Fruit fly (Drosophila melanogaster) whole organism, embryonic: ENCODE measurements around the gene CG4880.

Experiments used
- Abd-B ChIP-seq: fragments of 200-800 bp; sonication (Bioruptor generic); optimal IDR thresholded peaks from 2 replicates; lab custom pipeline; 2018; ENCODE audit warnings: missing biosample characterization, mild to moderate bottlenecking, missing genetic modification characterization, moderate library complexity
- Atf6 ChIP-seq: fragments of 200-800 bp; sonication (Bioruptor generic); IDR thresholded peaks from 2 replicates; pipeline ENCODE4 v1.3.6; 2022; ENCODE audit warnings: missing biosample characterization, missing genetic modification characterization
- CG11504 ChIP-seq: fragments of 200-800 bp; sonication (Bioruptor generic); optimal IDR thresholded peaks from 3 replicates; lab custom pipeline; 2019; ENCODE audit warnings: missing biosample characterization, mild to moderate bottlenecking, missing genetic modification characterization, moderate library complexity
- CG13894 ChIP-seq: fragments of 200-800 bp; sonication (Bioruptor generic); optimal IDR thresholded peaks from 3 replicates; lab custom pipeline; 2018; ENCODE audit warnings: missing biosample characterization, mild to moderate bottlenecking, missing genetic modification characterization, moderate library complexity
- CG14710 ChIP-seq: fragments of 200-800 bp; sonication (Bioruptor generic); optimal IDR thresholded peaks from 3 replicates; lab custom pipeline; 2019; ENCODE audit warnings: missing biosample characterization, mild to moderate bottlenecking, missing genetic modification characterization, moderate library complexity
- CG17385 ChIP-seq: fragments of 200-800 bp; sonication (Bioruptor generic); optimal IDR thresholded peaks from 3 replicates; lab custom pipeline; 2018; ENCODE audit warnings: missing biosample characterization, mild to moderate bottlenecking, missing genetic modification characterization
- CG31388 ChIP-seq: fragments of 200-800 bp; sonication (Bioruptor generic); optimal IDR thresholded peaks from 2 replicates; lab custom pipeline; 2016; ENCODE audit warnings: missing biosample characterization, missing genetic modification characterization
- CG3281 ChIP-seq: fragments of 200-800 bp; sonication (Bioruptor generic); optimal IDR thresholded peaks from 3 replicates; lab custom pipeline; 2017; ENCODE audit warnings: missing biosample characterization, mild to moderate bottlenecking, missing genetic modification characterization
- CG33557 ChIP-seq: fragments of 200-800 bp; sonication (Bioruptor generic); optimal IDR thresholded peaks from 2 replicates; lab custom pipeline; 2019; ENCODE audit warnings: missing biosample characterization, mild to moderate bottlenecking, missing genetic modification characterization, moderate library complexity
- CG7963 ChIP-seq: fragments of 200-800 bp; sonication (Bioruptor generic); IDR thresholded peaks from 3 replicates; pipeline ENCODE4 v1.3.6; 2022; ENCODE audit warnings: missing biosample characterization, missing genetic modification characterization; ENCODE audit not compliant: partially characterized antibody
- CG8089 ChIP-seq: fragments of 200-800 bp; sonication (Bioruptor generic); optimal IDR thresholded peaks from 3 replicates; lab custom pipeline; 2016; ENCODE audit warnings: missing biosample characterization, missing genetic modification characterization
- CG8388 ChIP-seq: fragments of 200-800 bp; sonication (Bioruptor generic); optimal IDR thresholded peaks from 2 replicates; lab custom pipeline; 2019; ENCODE audit warnings: missing biosample characterization, mild to moderate bottlenecking, missing genetic modification characterization, moderate library complexity
- CG8765 ChIP-seq: fragments of 200-800 bp; sonication (Bioruptor generic); IDR thresholded peaks from 2 replicates; pipeline ENCODE4 v1.3.6; 2022; ENCODE audit warnings: missing biosample characterization, missing genetic modification characterization
- Chrac-16 ChIP-seq: fragments of 200-800 bp; sonication (Bioruptor generic); optimal IDR thresholded peaks from 3 replicates; lab custom pipeline; 2016; ENCODE audit warnings: missing biosample characterization, missing genetic modification characterization
- D ChIP-seq, 2 experiments: fragments of 200-800 bp in 1 of 2; fragments of >200 bp in 1 of 2; sonication (Bioruptor generic) in 1 of 2; optimal IDR thresholded peaks; 2 replicates in 1 of 2; 3 replicates in 1 of 2; lab custom pipeline; 2017; ENCODE audit warnings: mild to moderate bottlenecking in 1 of 2, missing biosample characterization in 1 of 2, missing genetic modification characterization in 1 of 2, missing genetic modification reagents in 1 of 2
- Dip2 ChIP-seq: fragments of 200-800 bp; sonication (Bioruptor generic); IDR thresholded peaks from 2 replicates; pipeline ENCODE4 v1.3.6; 2022; ENCODE audit warnings: missing biosample characterization, missing genetic modification characterization
- Fer1 ChIP-seq: fragments of 200-800 bp; sonication (Bioruptor generic); optimal IDR thresholded peaks from 2 replicates; lab custom pipeline; 2017; ENCODE audit warnings: missing biosample characterization, mild to moderate bottlenecking, missing genetic modification characterization
- GATAe ChIP-seq: fragments of 200-800 bp; sonication (Bioruptor generic); conservative IDR thresholded peaks from 2 replicates; pipeline ENCODE4 v1.3.6; 2022; ENCODE audit warnings: missing biosample characterization, missing genetic modification characterization
- Gsc ChIP-seq: fragments of 200-800 bp; sonication (Bioruptor generic); IDR thresholded peaks from 2 replicates; pipeline ENCODE4 v1.3.6; 2022; ENCODE audit warnings: missing biosample characterization, missing genetic modification characterization
- HLH3B ChIP-seq: fragments of 200-800 bp; sonication (Bioruptor generic); IDR thresholded peaks from 2 replicates; pipeline ENCODE4 v1.3.6; 2022; ENCODE audit warnings: missing biosample characterization, missing genetic modification characterization
- HLHmδ ChIP-seq: fragments of 200-800 bp; sonication (Bioruptor generic); optimal IDR thresholded peaks from 2 replicates; lab custom pipeline; 2018; ENCODE audit warnings: missing biosample characterization, mild to moderate bottlenecking, missing genetic modification characterization, moderate library complexity
- Hr39 ChIP-seq: fragments of >200 bp; optimal IDR thresholded peaks from 2 replicates; lab custom pipeline; 2017
- Lhr ChIP-seq: fragments of 200-800 bp; sonication (Bioruptor generic); optimal IDR thresholded peaks from 3 replicates; lab custom pipeline; 2017; ENCODE audit warnings: mild to moderate bottlenecking, missing biosample characterization, missing genetic modification reagents, missing genetic modification characterization
- MBD-R2 ChIP-seq: fragments of 200-800 bp; sonication (Bioruptor generic); IDR thresholded peaks from 2 replicates; pipeline ENCODE4 v1.3.6; 2022; ENCODE audit warnings: missing biosample characterization, missing genetic modification characterization
- Mrtf ChIP-seq: fragments of 200-800 bp; sonication (Bioruptor generic); IDR thresholded peaks from 3 replicates; pipeline ENCODE4 v1.3.6; 2022; ENCODE audit warnings: missing biosample characterization, missing genetic modification characterization
- Six4 ChIP-seq: fragments of 200-800 bp; sonication (Bioruptor generic); optimal IDR thresholded peaks from 2 replicates; lab custom pipeline; 2016; ENCODE audit warnings: missing biosample characterization, missing genetic modification characterization
- Ssrp ChIP-seq: fragments of 200-800 bp; sonication (Bioruptor generic); optimal IDR thresholded peaks from 2 replicates; lab custom pipeline; 2018; ENCODE audit warnings: missing biosample characterization, mild to moderate bottlenecking, missing genetic modification characterization, moderate library complexity
- aop ChIP-seq: fragments of 200-800 bp; sonication (Bioruptor generic); IDR thresholded peaks from 2 replicates; pipeline ENCODE4 v1.3.6; 2022; ENCODE audit warnings: missing biosample characterization, missing genetic modification characterization
- ase ChIP-seq: fragments of 200-800 bp; sonication (Bioruptor generic); IDR thresholded peaks from 3 replicates; pipeline ENCODE4 v1.3.6; 2022; ENCODE audit warnings: missing biosample characterization, missing genetic modification characterization
- bbx ChIP-seq: fragments of 200-800 bp; sonication (Bioruptor generic); IDR thresholded peaks from 2 replicates; pipeline ENCODE4 v1.3.6; 2022; ENCODE audit warnings: missing biosample characterization, missing genetic modification characterization; ENCODE audit not compliant: partially characterized antibody
- cas ChIP-seq: fragments of 200-800 bp; sonication (Bioruptor generic); IDR thresholded peaks from 2 replicates; pipeline ENCODE4 v1.3.6; 2022; ENCODE audit warnings: missing biosample characterization, missing genetic modification characterization
- caup ChIP-seq: fragments of 200-800 bp; sonication (Bioruptor generic); optimal IDR thresholded peaks from 3 replicates; lab custom pipeline; 2017; ENCODE audit warnings: missing biosample characterization, mild to moderate bottlenecking, missing genetic modification characterization, moderate library complexity; ENCODE audit not compliant: severe bottlenecking
- chinmo ChIP-seq: fragments of 200-800 bp; sonication (Bioruptor generic); IDR thresholded peaks from 4 replicates; pipeline ENCODE4 v1.3.6; 2022; ENCODE audit warnings: missing biosample characterization, missing genetic modification characterization; ENCODE audit not compliant: partially characterized antibody
- dmrt11E ChIP-seq: fragments of 200-800 bp; sonication (Bioruptor generic); optimal IDR thresholded peaks from 3 replicates; lab custom pipeline; 2018; ENCODE audit warnings: missing biosample characterization, mild to moderate bottlenecking, missing genetic modification characterization, moderate library complexity
- dmrt99B ChIP-seq: fragments of 200-800 bp; sonication (Bioruptor generic); optimal IDR thresholded peaks from 2 replicates; lab custom pipeline; 2018; ENCODE audit warnings: missing biosample characterization, mild to moderate bottlenecking, missing genetic modification characterization, moderate library complexity
- fd3F ChIP-seq: fragments of 200-800 bp; sonication (Bioruptor generic); optimal IDR thresholded peaks from 2 replicates; lab custom pipeline; 2018; ENCODE audit warnings: missing biosample characterization, mild to moderate bottlenecking, missing genetic modification characterization, moderate library complexity
- gt ChIP-seq: fragments of 200-800 bp; sonication (Bioruptor generic); IDR thresholded peaks from 2 replicates; pipeline ENCODE4 v1.3.6; 2022; ENCODE audit warnings: missing biosample characterization, missing genetic modification characterization
- kay ChIP-seq: fragments of 200-800 bp; sonication (Bioruptor generic); optimal IDR thresholded peaks from 2 replicates; lab custom pipeline; 2016; ENCODE audit warnings: missing biosample characterization, missing genetic modification characterization
- nmo ChIP-seq: fragments of 200-800 bp; sonication (Bioruptor generic); optimal IDR thresholded peaks from 2 replicates; lab custom pipeline; 2018; ENCODE audit warnings: missing biosample characterization, mild to moderate bottlenecking, missing genetic modification characterization, moderate library complexity
- pan ChIP-seq, 4 experiments: fragments of >200 bp in 3 of 4; fragments of 200-800 bp in 1 of 4; sonication (Bioruptor generic) in 1 of 4; optimal IDR thresholded peaks in 3 of 4; IDR thresholded peaks in 1 of 4; 2 replicates each; pipeline versions ENCODE4 v1.3.6 to Lab custom; 2017 to 2022; ENCODE audit warnings: missing biosample characterization in 2 of 4, missing genetic modification characterization in 2 of 4, mixed read lengths in 1 of 4
- pb ChIP-seq: fragments of 200-800 bp; sonication (Bioruptor generic); optimal IDR thresholded peaks from 3 replicates; lab custom pipeline; 2016; ENCODE audit warnings: missing biosample characterization, missing genetic modification characterization
- ro ChIP-seq: fragments of 200-800 bp; sonication (Bioruptor generic); IDR thresholded peaks from 2 replicates; pipeline ENCODE4 v1.3.6; 2022; ENCODE audit warnings: missing biosample characterization, missing genetic modification characterization
- row ChIP-seq: fragments of 200-800 bp; sonication (Bioruptor generic); IDR thresholded peaks from 3 replicates; pipeline ENCODE4 v1.3.6; 2022; ENCODE audit warnings: missing biosample characterization, missing genetic modification characterization
- sens ChIP-seq: fragments of 200-800 bp; sonication (Bioruptor generic); peaks from one replicate; lab custom pipeline; 2016; ENCODE audit warnings: missing biosample characterization, missing genetic modification characterization
- tap ChIP-seq: fragments of 200-800 bp; optimal IDR thresholded peaks from 3 replicates; lab custom pipeline; 2019; ENCODE audit warnings: missing biosample characterization, mild to moderate bottlenecking, missing genetic modification characterization, moderate library complexity
- tin ChIP-seq: fragments of 200-800 bp; sonication (Bioruptor generic); optimal IDR thresholded peaks from 3 replicates; lab custom pipeline; 2016; ENCODE audit warnings: missing biosample characterization, missing genetic modification characterization
- toy ChIP-seq: fragments of 200-800 bp; sonication (Bioruptor generic); IDR thresholded peaks from 2 replicates; pipeline ENCODE4 v1.3.6; 2022; ENCODE audit warnings: missing biosample characterization, missing genetic modification characterization
- vvl ChIP-seq: fragments of 200-800 bp; sonication (Bioruptor generic); IDR thresholded peaks from 2 replicates; pipeline ENCODE4 v1.3.6; 2022; ENCODE audit warnings: missing biosample characterization, missing genetic modification characterization
- zen ChIP-seq: fragments of 200-800 bp; sonication (Bioruptor generic); optimal IDR thresholded peaks from 3 replicates; lab custom pipeline; 2018; ENCODE audit warnings: missing biosample characterization, mild to moderate bottlenecking, missing genetic modification characterization, moderate library complexity

The CG4880 gene

dm6 chrX:16859732-16860131 lies 26.9 kb upstream of the CG4880 start:
- TF ChIP-seq dmrt99B (tag; lab: Kevin White, UChicago) = peak; percentile 20
- TF ChIP-seq CG11504 (tag; lab: Kevin White, UChicago) = peak; percentile 16
- no peak for TF ChIP-seq CG8089

dm6 chrX:16867622-16868021 lies 19.0 kb upstream of the CG4880 start:
- TF ChIP-seq Gsc (GFP tag; lab: Robert Waterston, UW) (no peak), D (optimal IDR thresholded peaks at IDR 0.05; lab: Kevin White, UChicago) (no peak), D (GFP tag; optimal IDR thresholded peaks at IDR 0.05; lab: Kevin White, UChicago) (no peak), kay (no peak), ase (GFP tag; lab: Robert Waterston, UW) (0 out of 3 replicates have a peak, but pooled peaks have one; percentile 16), HLHmδ (GFP tag; lab: Kevin White, UChicago) (no peak), dmrt11E (tag; lab: Kevin White, UChicago) (no peak), MBD-R2 (no peak), CG13894 (tag; lab: Kevin White, UChicago) (no peak), Fer1 (GFP tag; lab: Kevin White, UChicago) (no peak), CG3281 (GFP tag; lab: Kevin White, UChicago) (no peak), CG8388 (peak; percentile 7), CG33557 (GFP tag; lab: Kevin White, UChicago) (no peak), Mrtf (no peak), Ssrp (tag; lab: Kevin White, UChicago) (no peak), tap (peak; percentile 4), HLH3B (GFP tag; lab: Robert Waterston, UW) (peak; percentile 36; the same call in 1 of the 2 replicates), vvl (GFP tag; lab: Robert Waterston, UW) (peak; percentile 68), cas (GFP tag; lab: Robert Waterston, UW) (no peak), pb (GFP tag; lab: Kevin White, UChicago) (no peak), pan (optimal IDR thresholded peaks at IDR 0.05; lab: Kevin White, UChicago) (no peak), pan (GFP tag; optimal IDR thresholded peaks at IDR 0.05 in 1 of 2, IDR thresholded peaks at IDR 0.05 in 1 of 2) (peak in 1 of 2 experiments; percentile 26), bbx (GFP tag; lab: Robert Waterston, UW) (no peak), Hr39 (no peak), Chrac-16 (GFP tag; lab: Kevin White, UChicago) (no peak), toy (GFP tag; lab: Robert Waterston, UW) (no peak), tin (GFP tag; lab: Kevin White, UChicago) (no peak), Six4 (no peak), row (peak; percentile 57), ro (GFP tag; lab: Robert Waterston, UW) (no peak), aop (GFP tag; lab: Robert Waterston, UW) (no peak), nmo (GFP tag; lab: Kevin White, UChicago) (peak; percentile 29), CG31388 (GFP tag; lab: Kevin White, UChicago) (no peak), Atf6 (GFP tag; lab: Robert Waterston, UW) (no peak), dmrt99B (tag; lab: Kevin White, UChicago) (peak; percentile 66), CG7963 (no peak), Dip2 (no peak), CG8765 (GFP tag; lab: Robert Waterston, UW) (no peak), sens (peak; percentile 51), GATAe (GFP tag; lab: Robert Waterston, UW) (no peak), zen (tag; lab: Kevin White, UChicago) (no peak), CG14710 (tag; lab: Kevin White, UChicago) (no peak), Lhr (GFP tag; lab: Kevin White, UChicago) (no peak), chinmo (no peak), CG17385 (GFP tag; lab: Kevin White, UChicago) (peak; percentile 10), fd3F (GFP tag; lab: Kevin White, UChicago) (no peak), Abd-B (peak; percentile 5), caup (no peak), gt (GFP tag; lab: Robert Waterston, UW) (no peak)
